Fruit fly (Drosophila melanogaster) whole organism, embryonic: ENCODE results near the gene Gr98c.

ENCODE experiments used
- Antp ChIP-seq: fragments of 200-800 bp; sonication (Bioruptor generic); optimal IDR thresholded peaks from 3 replicates; lab custom pipeline; 2016; ENCODE audit warnings: missing biosample characterization, missing genetic modification characterization
- Bteb2 ChIP-seq: fragments of 200-800 bp; sonication (Bioruptor generic); optimal IDR thresholded peaks from 2 replicates; lab custom pipeline; 2016; ENCODE audit warnings: missing biosample characterization, missing genetic modification characterization
- CG10979 ChIP-seq: fragments of 200-800 bp; sonication (Bioruptor generic); optimal IDR thresholded peaks from 2 replicates; lab custom pipeline; 2018; ENCODE audit warnings: missing biosample characterization, mild to moderate bottlenecking, missing genetic modification characterization, moderate library complexity
- CG11695 ChIP-seq: fragments of 200-800 bp; sonication (Bioruptor generic); IDR thresholded peaks from 3 replicates; pipeline ENCODE4 v1.3.6; 2022; ENCODE audit warnings: missing biosample characterization, missing genetic modification characterization
- CG11723 ChIP-seq: fragments of 200-800 bp; sonication (Bioruptor generic); optimal IDR thresholded peaks from 2 replicates; lab custom pipeline; 2017; ENCODE audit warnings: missing biosample characterization, mild to moderate bottlenecking, missing genetic modification characterization
- CG12236 ChIP-seq: fragments of 200-800 bp; sonication (Bioruptor generic); optimal IDR thresholded peaks from 2 replicates; lab custom pipeline; 2016; ENCODE audit warnings: missing biosample characterization, missing genetic modification characterization
- CG12942 ChIP-seq: fragments of 200-800 bp; sonication (Bioruptor generic); optimal IDR thresholded peaks from 3 replicates; lab custom pipeline; 2016; ENCODE audit warnings: missing biosample characterization, missing genetic modification characterization
- CG1832 ChIP-seq: fragments of 200-800 bp; sonication (Bioruptor generic); optimal IDR thresholded peaks from 2 replicates; lab custom pipeline; 2017; ENCODE audit warnings: missing biosample characterization, mild to moderate bottlenecking, missing genetic modification characterization, inconsistent platforms
- CG3065 ChIP-seq: fragments of 200-800 bp; sonication (Bioruptor generic); optimal IDR thresholded peaks from 2 replicates; lab custom pipeline; 2016; ENCODE audit warnings: missing biosample characterization, missing genetic modification characterization
- CG32532 ChIP-seq: fragments of 200-800 bp; sonication (Bioruptor generic); IDR thresholded peaks from 2 replicates; pipeline ENCODE4 v1.3.6; 2022; ENCODE audit warnings: missing biosample characterization, missing genetic modification characterization
- CG33557 ChIP-seq: fragments of 200-800 bp; sonication (Bioruptor generic); optimal IDR thresholded peaks from 2 replicates; lab custom pipeline; 2019; ENCODE audit warnings: missing biosample characterization, mild to moderate bottlenecking, missing genetic modification characterization, moderate library complexity
- CG4282 ChIP-seq: fragments of 200-800 bp; sonication (Bioruptor generic); optimal IDR thresholded peaks from 2 replicates; lab custom pipeline; 2016; ENCODE audit warnings: missing biosample characterization, missing genetic modification characterization
- CG4730 ChIP-seq: fragments of 200-800 bp; sonication (Bioruptor generic); IDR thresholded peaks from 2 replicates; pipeline ENCODE4 v1.3.6; 2022; ENCODE audit warnings: missing biosample characterization, missing genetic modification characterization
- CG6683 ChIP-seq: fragments of 200-800 bp; sonication (Bioruptor generic); optimal IDR thresholded peaks from 2 replicates; lab custom pipeline; 2017; ENCODE audit warnings: missing biosample characterization, mild to moderate bottlenecking, missing genetic modification characterization, missing genetic modification reagents
- CG6689 ChIP-seq: fragments of 200-800 bp; sonication (Bioruptor generic); IDR thresholded peaks from 2 replicates; pipeline ENCODE4 v1.3.6; 2022; ENCODE audit warnings: missing biosample characterization, missing genetic modification characterization
- CkIIα-i1 ChIP-seq: fragments of 200-800 bp; sonication (Bioruptor generic); IDR thresholded peaks from 2 replicates; pipeline ENCODE4 v1.3.6; 2022; ENCODE audit warnings: missing biosample characterization, missing genetic modification characterization
- D19A ChIP-seq: fragments of 200-800 bp; optimal IDR thresholded peaks from 3 replicates; lab custom pipeline; 2019; ENCODE audit warnings: missing biosample characterization, mild to moderate bottlenecking, missing genetic modification characterization, moderate library complexity
- D19B ChIP-seq: fragments of 200-800 bp; sonication (Bioruptor generic); optimal IDR thresholded peaks from 2 replicates; lab custom pipeline; 2017; ENCODE audit warnings: missing biosample characterization, mild to moderate bottlenecking, missing genetic modification characterization
- Dref ChIP-seq: fragments of 200-800 bp; sonication (Bioruptor generic); IDR thresholded peaks from 2 replicates; pipeline ENCODE4 v1.3.6; 2022; ENCODE audit warnings: missing biosample characterization, missing genetic modification characterization
- HLH4C ChIP-seq: fragments of 200-800 bp; sonication (Bioruptor generic); IDR thresholded peaks from 3 replicates; pipeline ENCODE4 v1.3.6; 2022; ENCODE audit warnings: missing biosample characterization, missing genetic modification characterization; ENCODE audit not compliant: partially characterized antibody
- Lpt ChIP-seq: fragments of >200 bp; optimal IDR thresholded peaks from 2 replicates; lab custom pipeline; 2018; ENCODE audit warnings: missing biosample characterization, missing genetic modification characterization
- MESR4 ChIP-seq: fragments of 200-800 bp; sonication (Bioruptor generic); optimal IDR thresholded peaks from 2 replicates; lab custom pipeline; 2018; ENCODE audit warnings: missing biosample characterization, mild to moderate bottlenecking, missing genetic modification characterization, moderate library complexity
- MTF-1 ChIP-seq: fragments of 200-800 bp; sonication (Bioruptor generic); optimal IDR thresholded peaks from 2 replicates; lab custom pipeline; 2018; ENCODE audit warnings: missing biosample characterization, mild to moderate bottlenecking, missing genetic modification characterization, borderline replicate concordance
- NFAT ChIP-seq: fragments of 200-800 bp; sonication (Bioruptor generic); IDR thresholded peaks from 2 replicates; pipeline ENCODE4 v1.3.6; 2022; ENCODE audit warnings: missing biosample characterization, missing genetic modification characterization
- Oli ChIP-seq: fragments of 200-800 bp; sonication (Bioruptor generic); optimal IDR thresholded peaks from 2 replicates; lab custom pipeline; 2018; ENCODE audit warnings: missing biosample characterization, mild to moderate bottlenecking, missing genetic modification characterization, moderate library complexity
- Optix ChIP-seq: fragments of 200-800 bp; sonication (Bioruptor generic); IDR thresholded peaks from 3 replicates; pipeline ENCODE4 v1.3.6; 2022; ENCODE audit warnings: missing biosample characterization, missing genetic modification characterization
- Rfx ChIP-seq: fragments of 200-800 bp; sonication (Bioruptor generic); IDR thresholded peaks from 2 replicates; pipeline ENCODE4 v1.3.6; 2022; ENCODE audit warnings: missing biosample characterization, missing genetic modification characterization
- Sox100B ChIP-seq: fragments of 200-800 bp; sonication (Bioruptor generic); optimal IDR thresholded peaks from 3 replicates; lab custom pipeline; 2018; ENCODE audit warnings: missing biosample characterization, mild to moderate bottlenecking, missing genetic modification characterization
- Taf1 ChIP-seq: fragments of 200-800 bp; sonication (Bioruptor generic); IDR thresholded peaks from 2 replicates; pipeline ENCODE4 v1.3.6; 2022; ENCODE audit warnings: missing biosample characterization, missing genetic modification characterization
- br ChIP-seq: fragments of >200 bp; optimal IDR thresholded peaks from 2 replicates; lab custom pipeline; 2017
- caup ChIP-seq: fragments of 200-800 bp; sonication (Bioruptor generic); optimal IDR thresholded peaks from 3 replicates; lab custom pipeline; 2017; ENCODE audit warnings: missing biosample characterization, mild to moderate bottlenecking, missing genetic modification characterization, moderate library complexity; ENCODE audit not compliant: severe bottlenecking
- cg ChIP-seq: fragments of 200-800 bp; sonication (Bioruptor generic); optimal IDR thresholded peaks from 3 replicates; lab custom pipeline; 2019; ENCODE audit warnings: missing biosample characterization, mild to moderate bottlenecking, missing genetic modification characterization, moderate library complexity
- crc ChIP-seq: fragments of 200-800 bp; sonication (Bioruptor generic); optimal IDR thresholded peaks from 2 replicates; lab custom pipeline; 2016; ENCODE audit warnings: missing biosample characterization, missing genetic modification characterization
- emc ChIP-seq: fragments of 200-800 bp; sonication (Bioruptor generic); optimal IDR thresholded peaks from 2 replicates; lab custom pipeline; 2016; ENCODE audit warnings: missing biosample characterization, missing genetic modification characterization
- en ChIP-seq: fragments of 200-800 bp; sonication (Bioruptor generic); optimal IDR thresholded peaks from 2 replicates; lab custom pipeline; 2016; ENCODE audit warnings: missing biosample characterization, missing genetic modification characterization
- exex ChIP-seq: fragments of 200-800 bp; sonication (Bioruptor generic); optimal IDR thresholded peaks from 4 replicates; lab custom pipeline; 2018; ENCODE audit warnings: missing biosample characterization, mild to moderate bottlenecking, missing genetic modification characterization, moderate library complexity
- fd102C ChIP-seq: fragments of 200-800 bp; sonication (Bioruptor generic); optimal IDR thresholded peaks from 2 replicates; lab custom pipeline; 2018; ENCODE audit warnings: missing biosample characterization, mild to moderate bottlenecking, missing genetic modification characterization, moderate library complexity
- fru ChIP-seq: fragments of >200 bp; optimal IDR thresholded peaks from 2 replicates; lab custom pipeline; 2017
- grn ChIP-seq: fragments of 200-800 bp; sonication (Bioruptor generic); optimal IDR thresholded peaks from 3 replicates; lab custom pipeline; 2017; ENCODE audit warnings: missing biosample characterization, missing genetic modification characterization
- hth ChIP-seq: fragments of >200 bp; optimal IDR thresholded peaks from 2 replicates; lab custom pipeline; 2017; ENCODE audit warnings: inconsistent platforms
- kah ChIP-seq: fragments of 200-800 bp; sonication (Bioruptor generic); optimal IDR thresholded peaks from 2 replicates; lab custom pipeline; 2018; ENCODE audit warnings: missing biosample characterization, mild to moderate bottlenecking, missing genetic modification characterization
- kay ChIP-seq: fragments of 200-800 bp; sonication (Bioruptor generic); optimal IDR thresholded peaks from 2 replicates; lab custom pipeline; 2016; ENCODE audit warnings: missing biosample characterization, missing genetic modification characterization
- lov ChIP-seq, 2 experiments: fragments of 200-800 bp in 1 of 2; fragments of >200 bp in 1 of 2; sonication (Bioruptor generic) in 1 of 2; IDR thresholded peaks in 1 of 2; optimal IDR thresholded peaks in 1 of 2; 2 replicates in 1 of 2; 3 replicates in 1 of 2; pipeline versions ENCODE4 v1.3.6 to Lab custom; 2017 to 2022; ENCODE audit warnings: missing biosample characterization in 1 of 2, missing genetic modification characterization in 1 of 2
- org-1 ChIP-seq: fragments of 200-800 bp; sonication (Bioruptor generic); optimal IDR thresholded peaks from 2 replicates; lab custom pipeline; 2017; ENCODE audit warnings: missing biosample characterization, missing genetic modification characterization
- pfk ChIP-seq: fragments of 200-800 bp; sonication (Bioruptor generic); optimal IDR thresholded peaks from 2 replicates; lab custom pipeline; 2018; ENCODE audit warnings: missing biosample characterization, mild to moderate bottlenecking, missing genetic modification characterization, moderate library complexity
- prd ChIP-seq, 3 experiments: fragments of >200 bp in 2 of 3; fragments of 200-800 bp in 1 of 3; sonication (Bioruptor generic) in 1 of 3; optimal IDR thresholded peaks in 2 of 3; IDR thresholded peaks in 1 of 3; 2 replicates in 2 of 3; 3 replicates in 1 of 3; pipeline versions ENCODE4 v1.3.6 to Lab custom; 2017 to 2022; ENCODE audit warnings: missing biosample characterization in 1 of 3, missing genetic modification characterization in 1 of 3
- ro ChIP-seq: fragments of 200-800 bp; sonication (Bioruptor generic); IDR thresholded peaks from 2 replicates; pipeline ENCODE4 v1.3.6; 2022; ENCODE audit warnings: missing biosample characterization, missing genetic modification characterization
- sc ChIP-seq, 3 experiments: fragments of >200 bp in 2 of 3; fragments of 200-800 bp in 1 of 3; sonication (Bioruptor generic) in 1 of 3; optimal IDR thresholded peaks; 2 replicates in 2 of 3; 3 replicates in 1 of 3; lab custom pipeline; 2017; ENCODE audit warnings: mild to moderate bottlenecking in 1 of 3, missing biosample characterization in 1 of 3, missing genetic modification characterization in 1 of 3, missing genetic modification reagents in 1 of 3
- sd ChIP-seq: fragments of 200-800 bp; sonication (Bioruptor generic); optimal IDR thresholded peaks from 3 replicates; lab custom pipeline; 2018; ENCODE audit warnings: missing biosample characterization, mild to moderate bottlenecking, missing genetic modification characterization, moderate library complexity
- sima ChIP-seq: fragments of 200-800 bp; sonication (Bioruptor generic); optimal IDR thresholded peaks from 2 replicates; lab custom pipeline; 2016; ENCODE audit warnings: missing biosample characterization, missing genetic modification characterization
- sug ChIP-seq: fragments of 200-800 bp; optimal IDR thresholded peaks from 2 replicates; lab custom pipeline; 2019; ENCODE audit warnings: missing biosample characterization, mild to moderate bottlenecking, missing genetic modification characterization, moderate library complexity

Gene Gr98c

DNA sequence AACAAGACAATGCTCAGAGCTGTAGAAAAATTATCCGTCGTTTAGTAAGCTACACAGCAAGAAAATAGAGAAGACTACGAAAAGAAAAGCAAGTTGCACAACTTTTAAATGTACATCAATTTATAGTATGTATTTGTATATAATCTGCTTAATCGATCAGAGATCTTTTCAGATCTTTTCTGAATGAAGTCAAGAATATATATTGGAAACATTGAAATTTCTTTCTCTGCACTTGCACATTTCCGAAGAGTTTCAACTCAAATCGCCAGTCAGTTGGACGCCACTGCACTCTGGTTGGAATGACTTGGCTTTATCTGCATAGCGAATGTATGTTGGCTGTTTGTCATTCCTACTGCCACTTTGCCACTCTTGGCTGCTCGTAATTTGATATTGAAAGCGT is 9.7 kb downstream of the Gr98c start (continued):
- TF ChIP-seq CG10979 (peak; percentile 68), grn (no peak), hth (no peak), org-1 (GFP tag; lab: Kevin White, UChicago) (peak; percentile 8), br (lab: Kevin White, UChicago) (no peak), sug (tag; lab: Kevin White, UChicago) (no peak), Taf1 (no peak), CG4730 (GFP tag; lab: Robert Waterston, UW) (no peak), sc (optimal IDR thresholded peaks at IDR 0.05; lab: Kevin White, UChicago) (no peak), sc (GFP tag; optimal IDR thresholded peaks at IDR 0.05; lab: Kevin White, UChicago) (peak; percentile 7), CG6683 (GFP tag; lab: Kevin White, UChicago) (no peak), D19B (no peak), fru (no peak), D19A (no peak), CG11695 (GFP tag; lab: Robert Waterston, UW) (no peak), sd (no peak), sima (GFP tag; lab: Kevin White, UChicago) (no peak), NFAT (GFP tag; lab: Robert Waterston, UW) (no peak), CG12236 (GFP tag; lab: Kevin White, UChicago) (no peak), crc (no peak), fd102C (GFP tag; lab: Kevin White, UChicago) (no peak), CG32532 (GFP tag; lab: Robert Waterston, UW) (no peak), prd (optimal IDR thresholded peaks at IDR 0.05; lab: Kevin White, UChicago) (no peak), prd (GFP tag; IDR thresholded peaks at IDR 0.05; lab: Robert Waterston, UW) (peak; percentile 75), MTF-1 (GFP tag; lab: Kevin White, UChicago) (no peak), CG33557 (GFP tag; lab: Kevin White, UChicago) (no peak), CG4282 (GFP tag; lab: Kevin White, UChicago) (no peak), pfk (GFP tag; lab: Kevin White, UChicago) (no peak), Sox100B (GFP tag; lab: Kevin White, UChicago) (no peak), CG12942 (GFP tag; lab: Kevin White, UChicago) (peak; percentile 16), CG6689 (GFP tag; lab: Robert Waterston, UW) (peak; percentile 55; the same call in 1 of the 2 replicates), emc (GFP tag; lab: Kevin White, UChicago) (no peak), cg (GFP tag; lab: Kevin White, UChicago) (no peak), Optix (GFP tag; lab: Robert Waterston, UW) (no peak), Rfx (GFP tag; lab: Robert Waterston, UW) (no peak), Bteb2 (GFP tag; lab: Kevin White, UChicago) (no peak), kay (GFP tag; lab: Kevin White, UChicago) (no peak), lov (optimal IDR thresholded peaks at IDR 0.05; lab: Kevin White, UChicago) (no peak), lov (GFP tag; IDR thresholded peaks at IDR 0.05; lab: Robert Waterston, UW) (no peak), CG11723 (no peak), caup (GFP tag; lab: Kevin White, UChicago) (no peak), kah (GFP tag; lab: Kevin White, UChicago) (peak; percentile 18), ro (GFP tag; lab: Robert Waterston, UW) (no peak), Oli (tag; lab: Kevin White, UChicago) (peak; percentile 50), Lpt (GFP tag; lab: Kevin White, UChicago) (no peak), exex (no peak), en (GFP tag; lab: Kevin White, UChicago) (no peak), CkIIα-i1 (GFP tag; lab: Robert Waterston, UW) (no peak), Dref (GFP tag; lab: Robert Waterston, UW) (no peak), CG1832 (GFP tag; lab: Kevin White, UChicago) (no peak), MESR4 (GFP tag; lab: Kevin White, UChicago) (no peak), Antp (GFP tag; lab: Kevin White, UChicago) (no peak), CG3065 (no peak), HLH4C (GFP tag; lab: Robert Waterston, UW) (no peak)
